Worm (Caenorhabditis elegans): Measurements from ENCODE around the gene K12H6.4.

The K12H6.4 gene

DNA sequence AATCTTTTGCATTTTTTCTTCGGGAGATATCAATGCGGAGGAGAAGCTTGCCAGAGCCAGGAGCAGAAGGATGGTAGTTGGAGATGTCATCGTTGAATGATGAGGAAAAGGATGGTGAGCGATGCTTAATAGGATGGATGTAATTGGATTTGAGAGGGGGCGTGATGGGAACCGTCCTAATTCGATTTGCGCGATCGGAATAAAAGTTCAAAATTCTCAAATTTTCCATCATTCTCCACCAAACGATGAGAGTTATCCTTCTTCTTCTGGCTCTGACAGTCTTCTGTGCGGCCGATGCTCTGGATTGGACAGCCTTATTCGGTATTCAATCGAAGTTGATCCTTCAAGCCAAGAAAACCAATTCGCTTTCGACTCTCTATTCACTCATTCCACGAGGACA is at the start of gene K12H6.4, which contains the start of gene K12H6.9:
TSS of gene K12H6.4 (minus strand) at position 101 of the 400 bp plus-strand sequence.
TSS of gene K12H6.9 (plus strand) at position 236 of the 400 bp plus-strand sequence.
- TF ChIP-seq nhr-67 (tag; optimal IDR thresholded peaks at IDR 0.05) (no peak), ztf-11 (tag; optimal IDR thresholded peaks at IDR 0.05) (no peak)

DNA sequence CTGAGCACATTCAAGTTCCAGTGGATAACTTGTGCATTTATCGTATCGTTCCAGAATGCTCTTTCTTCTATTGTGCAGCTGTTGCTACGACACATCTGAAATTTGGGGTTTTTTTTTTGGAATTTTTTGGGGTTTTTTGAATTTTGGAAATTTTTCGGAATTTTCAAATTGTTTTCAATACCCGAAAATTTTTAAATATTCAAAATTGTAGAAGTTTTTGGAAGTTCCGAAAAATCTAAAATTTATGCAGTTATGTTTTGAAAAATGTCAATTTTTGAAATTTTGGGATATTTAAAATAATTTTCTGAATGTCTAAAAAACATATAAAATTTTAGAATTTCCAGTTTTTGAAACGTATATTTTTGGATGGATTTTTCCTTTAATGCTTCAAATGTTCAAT is 47.7 kb upstream of the K12H6.4 start, which contains the start of gene Y110A2AL.10:
TSS of gene Y110A2AL.10 (minus strand) at position 101 of the 400 bp plus-strand sequence.
- no peak for TF ChIP-seq lin-39 (tag; optimal IDR thresholded peaks at IDR 0.05)

DNA sequence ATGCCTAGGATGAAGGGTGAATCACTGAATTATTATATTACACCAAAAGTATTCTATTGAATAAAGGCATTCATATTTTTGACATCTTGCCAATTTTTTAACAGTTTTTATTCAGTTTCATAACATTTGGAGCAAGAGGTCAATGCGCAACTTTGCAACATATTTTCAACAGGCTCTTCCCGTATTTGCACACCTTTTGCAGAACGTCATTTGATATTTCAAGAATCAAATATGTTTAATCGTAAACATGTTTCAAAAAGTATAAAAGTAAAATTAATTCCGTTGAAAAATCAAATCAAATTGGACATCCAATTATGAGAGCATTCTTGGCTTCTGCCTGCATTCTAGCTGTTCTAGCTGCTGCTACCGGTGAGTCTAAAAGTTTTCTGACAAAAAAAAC is 43.6 kb upstream of the K12H6.4 start, which contains the start of gene Y110A2AL.2:
TSS of gene Y110A2AL.2 (plus strand) at position 301 of the 400 bp plus-strand sequence.
- TF ChIP-seq elt-3 (tag; optimal IDR thresholded peaks at IDR 0.05), result no peak
- no peak for TF ChIP-seq nhr-77 (tag; optimal IDR thresholded peaks at IDR 0.05)
- no peak for TF ChIP-seq snpc-4 (tag; optimal IDR thresholded peaks at IDR 0.05)
- no peak for TF ChIP-seq egl-5 (tag; optimal IDR thresholded peaks at IDR 0.05)
- no peak for TF ChIP-seq sea-2 (GFP tag; optimal IDR thresholded peaks at IDR 0.05)
- no peak for TF ChIP-seq ceh-16 (tag; optimal IDR thresholded peaks at IDR 0.05)

ce11 chrII:2866541-2867124 is 42.6 kb upstream of the K12H6.4 start, which contains the start of the genes Y110A2AL.9 and Y110A2AL.3:
Gene Y110A2AL.9, minus strand, starts transcription at chrII:2866641.
Gene Y110A2AL.3, plus strand, starts transcription at chrII:2867074.
- TF ChIP-seq R02D3.7 (tag; optimal IDR thresholded peaks at IDR 0.05), result no peak
- TF ChIP-seq lin-15B (tag; optimal IDR thresholded peaks at IDR 0.05), result no peak
- TF ChIP-seq nhr-12 (tag; optimal IDR thresholded peaks at IDR 0.05), result no peak
- no peak for TF ChIP-seq jun-1 (tag; optimal IDR thresholded peaks at IDR 0.05)
- no peak for TF ChIP-seq nhr-77 (tag; optimal IDR thresholded peaks at IDR 0.05)
- no peak for TF ChIP-seq nhr-25 (tag; optimal IDR thresholded peaks at IDR 0.05)
- no peak for TF ChIP-seq nhr-76 (tag; optimal IDR thresholded peaks at IDR 0.05)
- TF ChIP-seq pha-4 (tag; optimal IDR thresholded peaks at IDR 0.05), result no peak
- TF ChIP-seq mdl-1 (tag; optimal IDR thresholded peaks at IDR 0.05), result no peak
- TF ChIP-seq unc-39 (tag; optimal IDR thresholded peaks at IDR 0.05), result no peak
- no peak for TF ChIP-seq nhr-11 (tag; optimal IDR thresholded peaks at IDR 0.05)
- no peak for TF ChIP-seq lsy-12 (tag; optimal IDR thresholded peaks at IDR 0.05)
- no peak for TF ChIP-seq fkh-2 (tag; optimal IDR thresholded peaks at IDR 0.05)
- TF ChIP-seq ceh-16 (tag; optimal IDR thresholded peaks at IDR 0.05), result no peak
- no peak for TF ChIP-seq fkh-10 (GFP tag; optimal IDR thresholded peaks at IDR 0.05)
- no peak for TF ChIP-seq mml-1 (tag; optimal IDR thresholded peaks at IDR 0.05)
- no peak for TF ChIP-seq elt-2 (tag; optimal IDR thresholded peaks at IDR 0.05)
- TF ChIP-seq nhr-23 (tag; optimal IDR thresholded peaks at IDR 0.05), result no peak
- TF ChIP-seq ztf-4 (tag; optimal IDR thresholded peaks at IDR 0.05), result no peak
- TF ChIP-seq fos-1 (tag; optimal IDR thresholded peaks at IDR 0.05), result no peak

ce11 chrII:2865355-2865754 is 41.3 kb upstream of the K12H6.4 start:
- TF ChIP-seq mdl-1 (tag; optimal IDR thresholded peaks at IDR 0.05) (no peak), fos-1 (tag; optimal IDR thresholded peaks at IDR 0.05) (no peak), daf-12 (tag; optimal IDR thresholded peaks at IDR 0.05) (no peak), pha-4 (tag; optimal IDR thresholded peaks at IDR 0.05) (no peak), nhr-77 (tag; optimal IDR thresholded peaks at IDR 0.05) (no peak), tbx-2 (tag; optimal IDR thresholded peaks at IDR 0.05) (no peak), ztf-11 (tag; optimal IDR thresholded peaks at IDR 0.05) (no peak), elt-2 (tag; optimal IDR thresholded peaks at IDR 0.05) (no peak), eor-1 (tag; optimal IDR thresholded peaks at IDR 0.05) (no peak), lsy-12 (tag; optimal IDR thresholded peaks at IDR 0.05) (no peak), skn-1 (tag; optimal IDR thresholded peaks at IDR 0.05) (no peak), jun-1 (tag; optimal IDR thresholded peaks at IDR 0.05) (no peak), nhr-28 (tag; optimal IDR thresholded peaks at IDR 0.05) (no peak), ceh-82 (tag; optimal IDR thresholded peaks at IDR 0.05) (no peak), hmg-11 (tag; optimal IDR thresholded peaks at IDR 0.05) (no peak), nhr-12 (tag; optimal IDR thresholded peaks at IDR 0.05) (no peak), mml-1 (tag; optimal IDR thresholded peaks at IDR 0.05) (no peak), nhr-11 (tag; optimal IDR thresholded peaks at IDR 0.05) (no peak), nhr-23 (tag; optimal IDR thresholded peaks at IDR 0.05) (no peak)

All from whole organism, L3 larva.